Fruit fly (Drosophila melanogaster) whole organism, prepupa: ENCODE measurements around the gene Atac2.
A peak's percentile ranks its signal among the peaks of the same experiment; 100 is the strongest.

ENCODE experiments used
- Eip75B ChIP-seq: fragments of 200-800 bp; sonication (Bioruptor generic); optimal IDR thresholded peaks from 3 replicates; lab custom pipeline; 2016; ENCODE audit warnings: missing biosample characterization, missing genetic modification characterization
- Ets21C ChIP-seq: fragments of 200-800 bp; sonication (Bioruptor generic); optimal IDR thresholded peaks from 3 replicates; lab custom pipeline; 2016; ENCODE audit warnings: missing biosample characterization, missing genetic modification characterization
- Hr38 ChIP-seq: sonication (Bioruptor generic); optimal IDR thresholded peaks from 2 replicates; lab custom pipeline; 2016; ENCODE audit warnings: missing biosample characterization, missing genetic modification characterization
- Lpt ChIP-seq: fragments of 200-800 bp; sonication (Bioruptor generic); optimal IDR thresholded peaks from 3 replicates; lab custom pipeline; 2016; ENCODE audit warnings: missing biosample characterization, missing genetic modification characterization
- dsx ChIP-seq: fragments of 200-800 bp; optimal IDR thresholded peaks from 3 replicates; lab custom pipeline; 2019; ENCODE audit warnings: missing biosample characterization, mild to moderate bottlenecking, missing genetic modification characterization, moderate library complexity; ENCODE audit not compliant: poor library complexity, severe bottlenecking
- eg ChIP-seq: fragments of 200-800 bp; sonication (Bioruptor generic); IDR thresholded peaks from 3 replicates; pipeline ENCODE4 v1.3.6; 2022; ENCODE audit warnings: missing biosample characterization, missing genetic modification characterization
- fkh ChIP-seq: fragments of 200-800 bp; sonication (Bioruptor generic); optimal IDR thresholded peaks from 3 replicates; lab custom pipeline; 2017; ENCODE audit warnings: missing biosample characterization, mild to moderate bottlenecking, missing genetic modification characterization, moderate library complexity

dm6 chr2L:18571724-18572427 is 40.2 kb downstream of the Atac2 start:
- TF ChIP-seq fkh (GFP tag; lab: Kevin White, UChicago) (peak; percentile 1), dsx (GFP tag; lab: Kevin White, UChicago) (peak; percentile 6), eg (GFP tag; lab: Robert Waterston, UW) (peak; percentile 56; the same call in 1 of the 3 replicates), Lpt (GFP tag; lab: Kevin White, UChicago) (no peak), Hr38 (GFP tag; lab: Kevin White, UChicago) (no peak), Ets21C (GFP tag; lab: Kevin White, UChicago) (no peak), Eip75B (no peak)
